Fruit fly (Drosophila melanogaster) whole organism, adult: ENCODE results near the gene Cpr67Fb.

ENCODE experiments used
- CG11617 ChIP-seq: fragments of 200-800 bp; sonication (Bioruptor generic); optimal IDR thresholded peaks from 2 replicates; lab custom pipeline; 2017; ENCODE audit warnings: mild to moderate bottlenecking, missing biosample characterization, missing genetic modification reagents, missing genetic modification characterization
- CG12768 ChIP-seq: fragments of 200-800 bp; sonication (Bioruptor generic); optimal IDR thresholded peaks from 2 replicates; lab custom pipeline; 2017; ENCODE audit warnings: missing biosample characterization, missing genetic modification characterization, mild to moderate bottlenecking, moderate library complexity, missing genetic modification reagents
- CG14711 ChIP-seq: fragments of 200-800 bp; sonication (Bioruptor generic); optimal IDR thresholded peaks from 2 replicates; lab custom pipeline; 2018; ENCODE audit warnings: missing biosample characterization, mild to moderate bottlenecking, missing genetic modification characterization, moderate library complexity
- CG1620 ChIP-seq: fragments of 200-800 bp; sonication (Bioruptor generic); optimal IDR thresholded peaks from 2 replicates; lab custom pipeline; 2016; ENCODE audit warnings: missing biosample characterization, missing genetic modification characterization
- CG33017 ChIP-seq: fragments of 200-800 bp; sonication (Bioruptor generic); optimal IDR thresholded peaks from 2 replicates; lab custom pipeline; 2018; ENCODE audit warnings: missing biosample characterization, mild to moderate bottlenecking, missing genetic modification characterization, moderate library complexity
- CG5204 ChIP-seq: fragments of 200-800 bp; sonication (Bioruptor generic); optimal IDR thresholded peaks from 2 replicates; lab custom pipeline; 2016; ENCODE audit warnings: missing biosample characterization, missing genetic modification characterization
- CG7045 ChIP-seq: fragments of 200-800 bp; sonication (Bioruptor generic); optimal IDR thresholded peaks from 2 replicates; lab custom pipeline; 2017; ENCODE audit warnings: missing biosample characterization, mild to moderate bottlenecking, missing genetic modification characterization
- CG7101 ChIP-seq: fragments of 200-800 bp; sonication (Bioruptor generic); optimal IDR thresholded peaks from 2 replicates; lab custom pipeline; 2018; ENCODE audit warnings: missing biosample characterization, mild to moderate bottlenecking, missing genetic modification characterization, moderate library complexity
- Clk ChIP-seq: fragments of 200-800 bp; sonication (Bioruptor generic); optimal IDR thresholded peaks from 2 replicates; lab custom pipeline; 2017; ENCODE audit warnings: missing biosample characterization, missing genetic modification characterization
- Crg-1 ChIP-seq: fragments of 200-800 bp; sonication (Bioruptor generic); optimal IDR thresholded peaks from 2 replicates; lab custom pipeline; 2016; ENCODE audit warnings: missing biosample characterization, missing genetic modification characterization
- Hr96 ChIP-seq: fragments of 200-800 bp; sonication (Bioruptor generic); optimal IDR thresholded peaks from 2 replicates; lab custom pipeline; 2016; ENCODE audit warnings: missing biosample characterization, missing genetic modification characterization
- Mnt ChIP-seq: fragments of 200-800 bp; sonication (Bioruptor generic); optimal IDR thresholded peaks from 2 replicates; lab custom pipeline; 2016; ENCODE audit warnings: missing biosample characterization, mild to moderate bottlenecking, missing genetic modification characterization
- bab1 ChIP-seq: fragments of 200-800 bp; sonication (Bioruptor generic); optimal IDR thresholded peaks from 3 replicates; lab custom pipeline; 2019; ENCODE audit warnings: missing biosample characterization, mild to moderate bottlenecking, missing genetic modification characterization, moderate library complexity
- cic ChIP-seq: fragments of 200-800 bp; sonication (Bioruptor generic); optimal IDR thresholded peaks from 2 replicates; lab custom pipeline; 2017; ENCODE audit warnings: missing biosample characterization, mild to moderate bottlenecking, missing genetic modification characterization, moderate library complexity
- cnc ChIP-seq, 2 experiments: fragments of >200 bp; optimal IDR thresholded peaks; 2 replicates each; lab custom pipeline; 2017
- kay ChIP-seq: fragments of 200-800 bp; sonication (Bioruptor generic); peaks from one replicate; lab custom pipeline; 2016; ENCODE audit warnings: missing biosample characterization, missing genetic modification characterization, borderline replicate concordance
- ovo ChIP-seq: fragments of 200-800 bp; sonication (Bioruptor generic); optimal IDR thresholded peaks from 2 replicates; lab custom pipeline; 2016; ENCODE audit warnings: missing biosample characterization, missing genetic modification characterization
- pad ChIP-seq: fragments of 200-800 bp; sonication (Bioruptor generic); optimal IDR thresholded peaks from 3 replicates; lab custom pipeline; 2017; ENCODE audit warnings: missing biosample characterization, missing genetic modification characterization, mild to moderate bottlenecking, moderate library complexity, missing genetic modification reagents
- tj ChIP-seq: fragments of 200-800 bp; sonication (Bioruptor generic); optimal IDR thresholded peaks from 3 replicates; lab custom pipeline; 2017; ENCODE audit warnings: missing biosample characterization, mild to moderate bottlenecking, missing genetic modification characterization, moderate library complexity
- toe ChIP-seq: fragments of 200-800 bp; sonication (Bioruptor generic); optimal IDR thresholded peaks from 2 replicates; lab custom pipeline; 2016; ENCODE audit warnings: missing biosample characterization, missing genetic modification characterization

Cpr67Fb gene

DNA sequence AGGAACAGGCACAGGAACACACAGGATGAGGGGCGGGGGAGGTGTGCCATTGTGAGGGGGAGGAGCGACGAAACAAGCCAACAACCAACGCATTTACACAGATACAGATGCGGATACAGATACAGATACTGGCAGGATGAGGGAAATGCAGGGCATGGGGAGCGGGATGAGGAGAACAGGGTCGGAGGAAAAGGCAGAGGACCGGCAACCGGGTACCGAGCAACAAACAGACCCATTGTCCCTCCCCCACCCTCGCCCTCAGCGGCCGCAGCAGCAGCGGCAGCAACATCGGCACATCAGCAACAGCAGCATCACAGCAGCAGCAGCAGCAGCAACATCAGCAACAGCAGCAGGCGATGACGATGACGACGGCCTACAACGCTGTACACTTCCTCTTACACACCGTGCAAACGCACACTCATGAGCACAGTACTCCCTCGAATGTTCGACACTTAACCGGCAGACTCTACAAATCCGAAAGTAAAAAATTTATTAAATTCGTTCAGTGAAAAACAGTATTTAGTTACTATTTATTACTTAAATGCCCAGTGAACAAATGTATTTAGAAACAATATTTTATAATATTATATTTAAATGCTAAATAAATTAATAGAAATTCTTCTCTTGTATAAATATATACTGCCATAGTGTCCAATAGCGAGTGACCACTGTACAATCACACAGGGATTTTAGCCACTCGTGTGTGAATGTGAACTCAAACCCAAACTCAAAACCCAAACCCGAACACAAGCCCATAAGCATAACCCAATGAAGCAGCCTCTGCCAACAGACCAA, 38.4 kb upstream of the Cpr67Fb start:
- TF ChIP-seq Mnt = no peak
- peak; percentile 8 for TF ChIP-seq CG11617 (GFP tag; lab: Kevin White, UChicago)
- no peak for TF ChIP-seq CG1620 (GFP tag; lab: Kevin White, UChicago)
- peak; percentile 52 for TF ChIP-seq CG33017 (tag; lab: Kevin White, UChicago)
- no peak for TF ChIP-seq ovo
- TF ChIP-seq cic = no peak
- no peak for TF ChIP-seq bab1 (GFP tag; lab: Kevin White, UChicago)
- TF ChIP-seq Clk (GFP tag; lab: Kevin White, UChicago) = peak; percentile 35
- no peak for TF ChIP-seq toe
- peak; percentile 19 for TF ChIP-seq pad (GFP tag; lab: Kevin White, UChicago)
- no peak for TF ChIP-seq CG5204 (GFP tag; lab: Kevin White, UChicago)
- TF ChIP-seq Crg-1 = no peak
- peak; percentile 61 for TF ChIP-seq CG7101 (tag; lab: Kevin White, UChicago)
- no peak for TF ChIP-seq Hr96
- peak; percentile 54 for TF ChIP-seq CG12768 (GFP tag; lab: Kevin White, UChicago)
- TF ChIP-seq tj = no peak
- TF ChIP-seq CG14711 (tag; lab: Kevin White, UChicago) = peak; percentile 9
- no peak for TF ChIP-seq kay (GFP tag; lab: Kevin White, UChicago)
- peak; percentile 60 for TF ChIP-seq CG7045 (GFP tag; lab: Kevin White, UChicago)
- TF ChIP-seq cnc (optimal IDR thresholded peaks at IDR 0.05; lab: Kevin White, UChicago) = no peak

DNA sequence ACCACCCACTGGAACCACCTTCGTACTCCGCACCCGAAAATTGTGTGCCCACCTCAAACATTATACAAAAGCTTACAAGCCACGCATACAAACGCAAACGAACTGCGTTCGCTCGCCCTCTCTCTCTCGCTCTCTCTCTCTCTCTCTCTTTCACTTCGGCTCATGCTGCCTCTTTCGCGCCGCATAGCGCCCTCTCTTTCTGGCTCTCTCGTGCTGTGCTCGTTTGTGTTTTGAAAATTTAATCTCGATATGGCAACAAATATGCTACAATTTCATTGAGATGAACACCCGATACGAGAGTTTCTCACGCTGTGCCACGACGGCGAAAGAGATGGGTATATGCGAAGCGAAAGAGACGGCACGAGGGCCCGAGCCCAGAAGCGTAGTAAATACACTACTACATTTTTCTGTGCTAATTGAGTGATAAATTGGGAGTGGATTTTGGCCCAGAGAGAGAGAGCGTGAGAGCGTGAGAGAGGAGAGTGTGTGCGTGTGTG, 37.4 kb upstream of the Cpr67Fb start:
- no peak for TF ChIP-seq CG11617 (GFP tag; lab: Kevin White, UChicago)
- no peak for TF ChIP-seq ovo
- peak; percentile 19 for TF ChIP-seq Mnt
- TF ChIP-seq bab1 (GFP tag; lab: Kevin White, UChicago) = no peak
- no peak for TF ChIP-seq kay (GFP tag; lab: Kevin White, UChicago)
- no peak for TF ChIP-seq CG7101 (tag; lab: Kevin White, UChicago)
- no peak for TF ChIP-seq Crg-1
- peak; percentile 28 for TF ChIP-seq Hr96
- peak; percentile 1 for TF ChIP-seq CG33017 (tag; lab: Kevin White, UChicago)
- TF ChIP-seq CG1620 (GFP tag; lab: Kevin White, UChicago) = no peak
- TF ChIP-seq toe = peak; percentile 13
- peak; percentile 57 for TF ChIP-seq cic
- peak; percentile 61 for TF ChIP-seq CG12768 (GFP tag; lab: Kevin White, UChicago)
- TF ChIP-seq cnc (optimal IDR thresholded peaks at IDR 0.05; lab: Kevin White, UChicago) = no peak
- TF ChIP-seq CG7045 (GFP tag; lab: Kevin White, UChicago) = no peak
- TF ChIP-seq CG5204 (GFP tag; lab: Kevin White, UChicago) = no peak
- no peak for TF ChIP-seq Clk (GFP tag; lab: Kevin White, UChicago)
- no peak for TF ChIP-seq CG14711 (tag; lab: Kevin White, UChicago)
- TF ChIP-seq pad (GFP tag; lab: Kevin White, UChicago) = peak; percentile 78
- TF ChIP-seq tj = peak; percentile 37

dm6 chr3L:10857515-10858023, 36.4 kb upstream of the Cpr67Fb start:
- TF ChIP-seq CG7045 (GFP tag; lab: Kevin White, UChicago) (no peak), kay (GFP tag; lab: Kevin White, UChicago) (peak; percentile 69), bab1 (GFP tag; lab: Kevin White, UChicago) (no peak), CG33017 (tag; lab: Kevin White, UChicago) (peak; percentile 55), Hr96 (peak; percentile 54), cic (peak; percentile 73), Clk (GFP tag; lab: Kevin White, UChicago) (no peak), CG1620 (GFP tag; lab: Kevin White, UChicago) (no peak), CG11617 (GFP tag; lab: Kevin White, UChicago) (no peak), Mnt (peak; percentile 51), CG5204 (GFP tag; lab: Kevin White, UChicago) (no peak), Crg-1 (no peak), CG14711 (tag; lab: Kevin White, UChicago) (peak; percentile 20), CG12768 (GFP tag; lab: Kevin White, UChicago) (peak; percentile 64), toe (peak; percentile 5), tj (peak; percentile 11), cnc (optimal IDR thresholded peaks at IDR 0.05; lab: Kevin White, UChicago) (no peak), pad (GFP tag; lab: Kevin White, UChicago) (peak; percentile 82), CG7101 (tag; lab: Kevin White, UChicago) (peak; percentile 39), ovo (no peak)

dm6 chr3L:10858569-10858968, 35.4 kb upstream of the Cpr67Fb start:
- TF ChIP-seq CG5204 (GFP tag; lab: Kevin White, UChicago) (no peak), toe (no peak), kay (GFP tag; lab: Kevin White, UChicago) (no peak), CG12768 (GFP tag; lab: Kevin White, UChicago) (no peak), pad (GFP tag; lab: Kevin White, UChicago) (no peak), Mnt (no peak), tj (no peak), CG7045 (GFP tag; lab: Kevin White, UChicago) (no peak)

DNA sequence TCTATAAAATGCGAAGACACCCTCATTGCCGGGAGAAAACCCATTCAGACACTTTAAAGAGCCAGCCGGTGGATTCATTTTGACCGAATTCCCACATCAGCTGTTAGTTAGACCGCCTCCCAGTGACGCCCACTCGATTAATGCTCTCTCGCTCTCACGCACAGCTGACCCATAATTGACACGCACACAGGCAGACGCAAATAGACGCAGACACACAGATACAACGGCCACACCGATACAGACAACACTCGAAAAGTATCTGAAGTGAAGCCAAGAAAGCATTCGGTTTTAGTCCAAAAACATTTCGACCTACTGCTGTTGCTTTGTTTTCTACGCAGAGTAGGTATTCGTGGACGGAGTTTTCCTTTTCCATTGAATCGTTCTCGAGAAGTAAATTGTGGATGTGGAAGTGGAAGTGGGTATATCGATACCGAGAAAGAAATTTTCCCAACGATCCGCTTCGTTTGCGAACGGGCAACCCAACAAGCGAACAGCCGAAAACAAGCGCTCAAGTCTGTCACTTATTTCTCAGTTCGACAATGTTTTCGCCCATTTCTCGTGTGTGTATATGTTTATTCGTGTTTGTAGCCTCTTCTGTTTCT, 33.8 kb upstream of the Cpr67Fb start:
- no peak for TF ChIP-seq CG7045 (GFP tag; lab: Kevin White, UChicago)
- TF ChIP-seq CG14711 (tag; lab: Kevin White, UChicago) = no peak
- no peak for TF ChIP-seq tj
